Fruit fly (Drosophila melanogaster) whole organism, embryonic: Measurements from ENCODE around the gene Invadolysin.

Experiments
- ATbp ChIP-seq: fragments of 200-800 bp; sonication (Bioruptor generic); optimal IDR thresholded peaks from 2 replicates; lab custom pipeline; 2017; ENCODE audit warnings: missing biosample characterization, mild to moderate bottlenecking, missing genetic modification characterization, missing genetic modification reagents
- Atf-2 ChIP-seq: fragments of 200-800 bp; sonication (Bioruptor generic); optimal IDR thresholded peaks from 2 replicates; lab custom pipeline; 2016; ENCODE audit warnings: missing biosample characterization, missing genetic modification characterization
- Bdp1 ChIP-seq: fragments of 200-800 bp; sonication (Bioruptor generic); optimal IDR thresholded peaks from 3 replicates; lab custom pipeline; 2016; ENCODE audit warnings: missing biosample characterization, missing genetic modification characterization
- Bgb ChIP-seq: fragments of 200-800 bp; sonication (Bioruptor generic); IDR thresholded peaks from 2 replicates; pipeline ENCODE4 v1.3.6; 2022; ENCODE audit warnings: missing biosample characterization, missing genetic modification characterization; ENCODE audit not compliant: partially characterized antibody
- CG10147 ChIP-seq: fragments of 200-800 bp; sonication (Bioruptor generic); optimal IDR thresholded peaks from 2 replicates; lab custom pipeline; 2019; ENCODE audit warnings: missing biosample characterization, mild to moderate bottlenecking, missing genetic modification characterization, moderate library complexity
- CG10209 ChIP-seq: fragments of 200-800 bp; sonication (Bioruptor generic); optimal IDR thresholded peaks from 3 replicates; lab custom pipeline; 2017; ENCODE audit warnings: missing biosample characterization, mild to moderate bottlenecking, missing genetic modification characterization, missing genetic modification reagents
- CG1024 ChIP-seq: fragments of 200-800 bp; sonication (Bioruptor generic); IDR thresholded peaks from 2 replicates; pipeline ENCODE4 v1.3.6; 2022; ENCODE audit warnings: missing biosample characterization, missing genetic modification characterization
- CG12104 ChIP-seq: fragments of 200-800 bp; sonication (Bioruptor generic); optimal IDR thresholded peaks from 3 replicates; lab custom pipeline; 2016; ENCODE audit warnings: missing biosample characterization, missing genetic modification characterization
- CG12744 ChIP-seq: fragments of 200-800 bp; sonication (Bioruptor generic); optimal IDR thresholded peaks from 2 replicates; lab custom pipeline; 2016; ENCODE audit warnings: missing biosample characterization, missing genetic modification characterization
- CG14441 ChIP-seq: fragments of 200-800 bp; sonication (Bioruptor generic); IDR thresholded peaks from 2 replicates; pipeline ENCODE4 v1.3.6; 2022; ENCODE audit warnings: missing biosample characterization, missing genetic modification characterization
- CG15696 ChIP-seq: fragments of 200-800 bp; sonication (Bioruptor generic); optimal IDR thresholded peaks from 2 replicates; lab custom pipeline; 2019; ENCODE audit warnings: missing biosample characterization, mild to moderate bottlenecking, missing genetic modification characterization, moderate library complexity
- CG16863 ChIP-seq: fragments of 200-800 bp; sonication (Bioruptor generic); optimal IDR thresholded peaks from 3 replicates; lab custom pipeline; 2016; ENCODE audit warnings: missing biosample characterization, missing genetic modification characterization
- CG17359 ChIP-seq: fragments of 200-800 bp; sonication (Bioruptor generic); optimal IDR thresholded peaks from 3 replicates; lab custom pipeline; 2018; ENCODE audit warnings: missing biosample characterization, mild to moderate bottlenecking, missing genetic modification characterization, moderate library complexity
- CG18262 ChIP-seq: fragments of 200-800 bp; optimal IDR thresholded peaks from 3 replicates; lab custom pipeline; 2019; ENCODE audit warnings: missing biosample characterization, mild to moderate bottlenecking, missing genetic modification characterization, moderate library complexity
- CG18476 ChIP-seq: fragments of 200-800 bp; sonication (Bioruptor generic); optimal IDR thresholded peaks from 2 replicates; lab custom pipeline; 2016; ENCODE audit warnings: missing biosample characterization, mild to moderate bottlenecking, missing genetic modification characterization
- CG2129 ChIP-seq: fragments of 200-800 bp; sonication (Bioruptor generic); IDR thresholded peaks from 2 replicates; pipeline ENCODE4 v1.3.6; 2022; ENCODE audit warnings: missing biosample characterization, missing genetic modification characterization; ENCODE audit not compliant: partially characterized antibody
- CG2712 ChIP-seq: fragments of 200-800 bp; optimal IDR thresholded peaks from 3 replicates; lab custom pipeline; 2019; ENCODE audit warnings: missing biosample characterization, mild to moderate bottlenecking, missing genetic modification characterization, moderate library complexity
- CG30403 ChIP-seq: fragments of 200-800 bp; sonication (Bioruptor generic); optimal IDR thresholded peaks from 3 replicates; lab custom pipeline; 2016; ENCODE audit warnings: missing biosample characterization, missing genetic modification characterization
- CG31388 ChIP-seq: fragments of 200-800 bp; sonication (Bioruptor generic); optimal IDR thresholded peaks from 2 replicates; lab custom pipeline; 2016; ENCODE audit warnings: missing biosample characterization, missing genetic modification characterization
- CG32532 ChIP-seq: fragments of 200-800 bp; sonication (Bioruptor generic); IDR thresholded peaks from 2 replicates; pipeline ENCODE4 v1.3.6; 2022; ENCODE audit warnings: missing biosample characterization, missing genetic modification characterization
- CG4730 ChIP-seq: fragments of 200-800 bp; sonication (Bioruptor generic); IDR thresholded peaks from 2 replicates; pipeline ENCODE4 v1.3.6; 2022; ENCODE audit warnings: missing biosample characterization, missing genetic modification characterization
- CG7987 ChIP-seq: fragments of 200-800 bp; sonication (Bioruptor generic); optimal IDR thresholded peaks from 2 replicates; lab custom pipeline; 2018; ENCODE audit warnings: missing biosample characterization, mild to moderate bottlenecking, missing genetic modification characterization, moderate library complexity
- CG9817 ChIP-seq: fragments of 200-800 bp; sonication (Bioruptor generic); optimal IDR thresholded peaks from 2 replicates; lab custom pipeline; 2018; ENCODE audit warnings: missing biosample characterization, mild to moderate bottlenecking, missing genetic modification characterization, moderate library complexity
- Dek ChIP-seq: fragments of 200-800 bp; sonication (Bioruptor generic); optimal IDR thresholded peaks from 3 replicates; lab custom pipeline; 2019; ENCODE audit warnings: missing biosample characterization, mild to moderate bottlenecking, missing genetic modification characterization, moderate library complexity
- HLH3B ChIP-seq: fragments of 200-800 bp; sonication (Bioruptor generic); IDR thresholded peaks from 2 replicates; pipeline ENCODE4 v1.3.6; 2022; ENCODE audit warnings: missing biosample characterization, missing genetic modification characterization
- HLH54F ChIP-seq: fragments of 200-800 bp; sonication (Bioruptor generic); optimal IDR thresholded peaks from 3 replicates; lab custom pipeline; 2016; ENCODE audit warnings: missing biosample characterization, missing genetic modification characterization
- Hand ChIP-seq: fragments of 200-800 bp; sonication (Bioruptor generic); optimal IDR thresholded peaks from 2 replicates; lab custom pipeline; 2017; ENCODE audit warnings: mild to moderate bottlenecking, missing biosample characterization, missing genetic modification reagents, missing genetic modification characterization
- Hr51 ChIP-seq, 2 experiments: fragments of 200-800 bp; sonication (Bioruptor generic); optimal IDR thresholded peaks; 2 replicates in 1 of 2; 3 replicates in 1 of 2; lab custom pipeline; 2016 to 2018; ENCODE audit warnings: missing biosample characterization in 2 of 2, missing genetic modification characterization in 2 of 2, mild to moderate bottlenecking in 1 of 2, moderate library complexity in 1 of 2
- Hsf ChIP-seq: fragments of 200-800 bp; sonication (Bioruptor generic); optimal IDR thresholded peaks from 3 replicates; lab custom pipeline; 2016; ENCODE audit warnings: missing biosample characterization, missing genetic modification characterization
- Kr ChIP-seq: fragments of 200-800 bp; sonication (Bioruptor generic); optimal IDR thresholded peaks from 2 replicates; lab custom pipeline; 2017; ENCODE audit warnings: missing biosample characterization, mild to moderate bottlenecking, missing genetic modification characterization
- NC2β ChIP-seq: fragments of 200-800 bp; sonication (Bioruptor generic); optimal IDR thresholded peaks from 2 replicates; lab custom pipeline; 2016; ENCODE audit warnings: missing biosample characterization, missing genetic modification characterization
- Neu2 ChIP-seq: fragments of 200-800 bp; sonication (Bioruptor generic); optimal IDR thresholded peaks from 3 replicates; lab custom pipeline; 2016; ENCODE audit warnings: missing biosample characterization, missing genetic modification characterization, borderline replicate concordance
- Optix ChIP-seq: fragments of 200-800 bp; sonication (Bioruptor generic); IDR thresholded peaks from 3 replicates; pipeline ENCODE4 v1.3.6; 2022; ENCODE audit warnings: missing biosample characterization, missing genetic modification characterization
- Six4 ChIP-seq: fragments of 200-800 bp; sonication (Bioruptor generic); optimal IDR thresholded peaks from 2 replicates; lab custom pipeline; 2016; ENCODE audit warnings: missing biosample characterization, missing genetic modification characterization
- Spps ChIP-seq: fragments of 200-800 bp; sonication (Bioruptor generic); optimal IDR thresholded peaks from 2 replicates; lab custom pipeline; 2018; ENCODE audit warnings: missing biosample characterization, mild to moderate bottlenecking, missing genetic modification characterization
- ash1 ChIP-seq: fragments of 200-800 bp; sonication (Bioruptor generic); optimal IDR thresholded peaks from 2 replicates; lab custom pipeline; 2018; ENCODE audit warnings: missing biosample characterization, mild to moderate bottlenecking, missing genetic modification characterization
- chm ChIP-seq: fragments of 200-800 bp; sonication (Bioruptor generic); IDR thresholded peaks from 2 replicates; pipeline ENCODE4 v1.3.6; 2022; ENCODE audit warnings: missing biosample characterization, missing genetic modification characterization
- danr ChIP-seq: fragments of 200-800 bp; sonication (Bioruptor generic); IDR thresholded peaks from 2 replicates; pipeline ENCODE4 v1.3.6; 2022; ENCODE audit warnings: missing biosample characterization, missing genetic modification characterization
- dmrt11E ChIP-seq: fragments of 200-800 bp; sonication (Bioruptor generic); optimal IDR thresholded peaks from 3 replicates; lab custom pipeline; 2018; ENCODE audit warnings: missing biosample characterization, mild to moderate bottlenecking, missing genetic modification characterization, moderate library complexity
- dpn ChIP-seq, 2 experiments: fragments of 200-800 bp; sonication (Bioruptor generic); optimal IDR thresholded peaks; 3 replicates each; lab custom pipeline; 2016; ENCODE audit warnings: missing biosample characterization in 2 of 2, missing genetic modification characterization in 2 of 2
- gcm2 ChIP-seq: fragments of 200-800 bp; sonication (Bioruptor generic); optimal IDR thresholded peaks from 2 replicates; lab custom pipeline; 2016; ENCODE audit warnings: missing biosample characterization, missing genetic modification characterization
- gsb-n ChIP-seq: fragments of 200-800 bp; sonication (Bioruptor generic); optimal IDR thresholded peaks from 3 replicates; lab custom pipeline; 2018; ENCODE audit warnings: missing biosample characterization, mild to moderate bottlenecking, missing genetic modification characterization
- ind ChIP-seq: fragments of 200-800 bp; sonication (Bioruptor generic); optimal IDR thresholded peaks from 3 replicates; lab custom pipeline; 2016; ENCODE audit warnings: missing biosample characterization, missing genetic modification characterization
- maf-S ChIP-seq: fragments of 200-800 bp; sonication (Bioruptor generic); optimal IDR thresholded peaks from 2 replicates; lab custom pipeline; 2016; ENCODE audit warnings: missing biosample characterization, missing genetic modification characterization
- mam ChIP-seq: fragments of 200-800 bp; sonication (Bioruptor generic); optimal IDR thresholded peaks from 3 replicates; lab custom pipeline; 2016; ENCODE audit warnings: missing biosample characterization, missing genetic modification characterization
- phol ChIP-seq: fragments of 200-800 bp; sonication (Bioruptor generic); optimal IDR thresholded peaks from 3 replicates; lab custom pipeline; 2018; ENCODE audit warnings: missing biosample characterization, mild to moderate bottlenecking, missing genetic modification characterization, moderate library complexity
- pzg ChIP-seq: fragments of 200-800 bp; sonication (Bioruptor generic); optimal IDR thresholded peaks from 3 replicates; lab custom pipeline; 2018; ENCODE audit warnings: missing biosample characterization, mild to moderate bottlenecking, missing genetic modification characterization, moderate library complexity
- seq ChIP-seq: fragments of 200-800 bp; sonication (Bioruptor generic); IDR thresholded peaks from 2 replicates; pipeline ENCODE4 v1.3.6; 2022; ENCODE audit warnings: missing biosample characterization, missing genetic modification characterization
- sna ChIP-seq: fragments of 200-800 bp; sonication (Bioruptor generic); IDR thresholded peaks from 2 replicates; pipeline ENCODE4 v1.3.6; 2022; ENCODE audit warnings: missing biosample characterization, missing genetic modification characterization; ENCODE audit not compliant: partially characterized antibody
- stwl ChIP-seq: fragments of 200-800 bp; sonication (Bioruptor generic); optimal IDR thresholded peaks from 3 replicates; lab custom pipeline; 2018; ENCODE audit warnings: missing biosample characterization, mild to moderate bottlenecking, missing genetic modification characterization, moderate library complexity
- tna ChIP-seq: fragments of 200-800 bp; sonication (Bioruptor generic); IDR thresholded peaks from 2 replicates; pipeline ENCODE4 v1.3.6; 2022; ENCODE audit warnings: missing biosample characterization, missing genetic modification characterization; ENCODE audit not compliant: partially characterized antibody

Gene Invadolysin

DNA sequence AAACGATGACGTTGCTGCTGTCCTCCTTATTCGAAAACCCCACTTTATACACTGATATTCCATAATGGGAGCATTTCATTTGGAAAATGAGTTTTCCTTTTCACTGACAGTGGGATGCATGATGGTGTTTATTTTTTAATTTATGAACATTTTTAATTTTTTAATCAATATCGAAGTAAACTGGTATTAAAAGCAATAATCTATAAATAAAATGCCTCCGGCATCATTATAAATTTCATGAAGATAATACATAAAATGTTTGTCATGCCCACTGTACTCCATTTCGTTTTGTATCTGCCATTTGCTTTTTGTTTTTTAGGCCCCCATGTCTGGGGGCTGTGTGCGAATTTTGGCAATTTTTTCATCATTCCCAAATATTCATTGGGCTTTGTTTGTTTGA lies 14.4 kb upstream of the Invadolysin start (continued):
- TF ChIP-seq CG18476 (GFP tag; lab: Kevin White, UChicago) (peak; percentile 22), CG14441 (GFP tag; lab: Robert Waterston, UW) (peak; percentile 71), ash1 (GFP tag; lab: Kevin White, UChicago) (no peak), CG4730 (GFP tag; lab: Robert Waterston, UW) (peak; percentile 36; the same call in 1 of the 2 replicates), CG12744 (GFP tag; lab: Kevin White, UChicago) (peak; percentile 36), CG18262 (peak; percentile 59), HLH3B (GFP tag; lab: Robert Waterston, UW) (peak; percentile 64), Kr (GFP tag; lab: Kevin White, UChicago) (no peak), CG16863 (no peak), CG2129 (GFP tag; lab: Robert Waterston, UW) (no peak), CG10147 (GFP tag; lab: Kevin White, UChicago) (peak; percentile 75), gsb-n (no peak), Neu2 (GFP tag; lab: Kevin White, UChicago) (no peak), HLH54F (peak; percentile 2), Hsf (peak; percentile 40), CG9817 (tag; lab: Kevin White, UChicago) (peak; percentile 66), Spps (tag; lab: Kevin White, UChicago) (no peak), seq (peak; percentile 34; the same call in 1 of the 2 replicates), tna (GFP tag; lab: Robert Waterston, UW) (no peak), pzg (no peak), Optix (no peak), Bdp1 (GFP tag; lab: Kevin White, UChicago) (no peak), CG10209 (peak; percentile 26), dpn (GFP tag; optimal IDR thresholded peaks at IDR 0.05; lab: Kevin White, UChicago) (peak; percentile 44 to 55), Bgb (GFP tag; lab: Robert Waterston, UW) (no peak), CG1024 (GFP tag; lab: Robert Waterston, UW) (no peak), maf-S (GFP tag; lab: Kevin White, UChicago) (no peak), sna (no peak), CG32532 (GFP tag; lab: Robert Waterston, UW) (peak; percentile 82), mam (peak; percentile 29), CG31388 (GFP tag; lab: Kevin White, UChicago) (no peak), stwl (no peak), CG30403 (GFP tag; lab: Kevin White, UChicago) (peak; percentile 60), Atf-2 (GFP tag; lab: Kevin White, UChicago) (no peak), CG2712 (tag; lab: Kevin White, UChicago) (peak; percentile 74), chm (GFP tag; lab: Robert Waterston, UW) (no peak), NC2β (GFP tag; lab: Kevin White, UChicago) (no peak), CG17359 (tag; lab: Kevin White, UChicago) (peak; percentile 74), CG7987 (GFP tag; lab: Kevin White, UChicago) (no peak), ATbp (GFP tag; lab: Kevin White, UChicago) (peak; percentile 30), ind (GFP tag; lab: Kevin White, UChicago) (peak; percentile 48), dmrt11E (peak; percentile 36), Dek (peak; percentile 56), CG12104 (GFP tag; lab: Kevin White, UChicago) (no peak), Hr51 (GFP tag; optimal IDR thresholded peaks at IDR 0.05; lab: Kevin White, UChicago) (peak in 1 of 2 experiments; percentile 77), phol (tag; lab: Kevin White, UChicago) (peak; percentile 61), Hand (GFP tag; lab: Kevin White, UChicago) (peak; percentile 21), gcm2 (GFP tag; lab: Kevin White, UChicago) (no peak), Six4 (GFP tag; lab: Kevin White, UChicago) (peak; percentile 8), CG15696 (tag; lab: Kevin White, UChicago) (peak; percentile 5), danr (no peak)
